Worm (Caenorhabditis elegans): ENCODE results near the gene cah-3.

- TF ChIP-seq ama-1 (optimal IDR thresholded peaks at IDR 0.05): no peak
- no peak for TF ChIP-seq hnd-1 (tag; optimal IDR thresholded peaks at IDR 0.05)
- no peak for TF ChIP-seq B0310.2 (tag; optimal IDR thresholded peaks at IDR 0.05)
- no peak for TF ChIP-seq tbx-11 (GFP tag; IDR thresholded peaks at IDR 0.05)
- no peak for TF ChIP-seq pes-1 (GFP tag; IDR thresholded peaks at IDR 0.05)
- TF ChIP-seq aly-1 (tag; optimal IDR thresholded peaks at IDR 0.05): no peak
- TF ChIP-seq ets-7 (tag; optimal IDR thresholded peaks at IDR 0.05): no peak
- no peak for TF ChIP-seq flt-1 (GFP tag; IDR thresholded peaks at IDR 0.05)
Observed at ce11 chrX:16456659-16457058, 30.6 kb upstream of the cah-3 start, which contains the start of gene nas-39.
